Worm (Caenorhabditis elegans) whole organism, midembryonic: ENCODE results near the gene C09E7.10.

Experiments used
- T22C8.4 ChIP-seq: fragments of 200-800 bp; sonication (Bioruptor generic); IDR thresholded peaks from 2 replicates; pipeline ENCODE4 v1.3.6; 2022; ENCODE audit warnings: missing genetic modification characterization, missing compliant biosample characterization
- flt-1 ChIP-seq: fragments of 200-800 bp; sonication (Bioruptor generic); IDR thresholded peaks from 2 replicates; pipeline ENCODE4 v1.3.6; 2022; ENCODE audit warnings: missing genetic modification characterization, missing compliant biosample characterization
- klf-2 ChIP-seq: fragments of 200-800 bp; sonication (Bioruptor generic); conservative IDR thresholded peaks from 2 replicates; pipeline ENCODE4 v1.3.6; 2022; ENCODE audit warnings: missing genetic modification reagents, missing genetic modification characterization, missing compliant biosample characterization

- TF ChIP-seq klf-2 (GFP tag; lab: Robert Waterston, UW) (no peak), flt-1 (GFP tag; lab: Robert Waterston, UW) (no peak), T22C8.4 (no peak)
Measured at ce11 chrIII:6508327-6508726, 11.5 kb downstream of the C09E7.10 start.
